Fruit fly (Drosophila melanogaster) whole organism, prepupa: ENCODE data around the gene Sys1.

ENCODE experiments used
- Ets96B ChIP-seq: fragments of 200-800 bp; optimal IDR thresholded peaks from 2 replicates; lab custom pipeline; 2019; ENCODE audit warnings: missing biosample characterization, mild to moderate bottlenecking, missing genetic modification characterization, moderate library complexity
- dac ChIP-seq: fragments of 200-800 bp; sonication (Bioruptor generic); optimal IDR thresholded peaks from 2 replicates; lab custom pipeline; 2017; ENCODE audit warnings: missing biosample characterization, mild to moderate bottlenecking, missing genetic modification characterization
- esn ChIP-seq: fragments of 200-800 bp; sonication (Bioruptor generic); optimal IDR thresholded peaks from 2 replicates; lab custom pipeline; 2016; ENCODE audit warnings: missing biosample characterization, mild to moderate bottlenecking, missing genetic modification characterization, moderate library complexity
- pdm3 ChIP-seq: fragments of 200-800 bp; sonication (Bioruptor generic); optimal IDR thresholded peaks from 3 replicates; lab custom pipeline; 2016; ENCODE audit warnings: missing biosample characterization, missing genetic modification characterization
- ss ChIP-seq, 2 experiments: fragments of 200-800 bp; sonication (Bioruptor generic); optimal IDR thresholded peaks; 2 replicates in 1 of 2; 3 replicates in 1 of 2; lab custom pipeline; 2017 to 2018; ENCODE audit warnings: mild to moderate bottlenecking in 2 of 2, missing biosample characterization in 2 of 2, missing genetic modification characterization in 2 of 2, moderate library complexity in 1 of 2

DNA sequence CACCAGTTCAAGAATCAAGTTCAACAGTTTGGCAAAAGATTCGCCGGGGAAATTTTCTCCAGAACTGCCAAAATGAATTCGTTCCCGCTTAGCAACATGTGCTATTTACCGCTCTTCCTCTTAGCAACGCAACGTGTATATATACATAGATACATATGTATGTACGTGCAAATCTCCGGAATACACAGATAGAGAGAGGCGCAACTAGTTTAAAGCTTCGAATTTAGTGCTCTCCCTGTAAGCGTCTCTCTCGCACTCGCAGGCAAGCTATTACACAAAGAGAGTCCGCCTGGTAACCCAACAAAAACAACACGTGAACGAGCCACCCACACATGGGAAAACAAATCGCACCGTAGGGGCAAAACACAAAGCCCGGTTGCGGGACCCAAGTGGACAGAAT, 6.1 kb downstream of the Sys1 start:
- TF ChIP-seq Ets96B (tag; lab: Kevin White, UChicago): no peak
- TF ChIP-seq esn (GFP tag; lab: Kevin White, UChicago): no peak
- TF ChIP-seq dac (GFP tag; lab: Kevin White, UChicago): no peak
- no peak for TF ChIP-seq pdm3 (GFP tag; lab: Kevin White, UChicago)
- TF ChIP-seq ss (GFP tag; optimal IDR thresholded peaks at IDR 0.05; lab: Kevin White, UChicago): no peak
